Fruit fly (Drosophila melanogaster) whole organism, wandering third instar larva: ENCODE results near the gene CG17190.
A peak's percentile ranks its signal among the peaks of the same experiment; 100 is the strongest.

Experiments used
- Abd-B ChIP-seq: fragments of >200 bp; optimal IDR thresholded peaks from 2 replicates; lab custom pipeline; 2017; ENCODE audit warnings: missing biosample characterization, missing genetic modification characterization
- CG32264 ChIP-seq: fragments of 200-800 bp; sonication (Bioruptor generic); optimal IDR thresholded peaks from 2 replicates; lab custom pipeline; 2016; ENCODE audit warnings: missing biosample characterization, missing genetic modification characterization
- CG9705 ChIP-seq: fragments of 200-800 bp; sonication (Bioruptor generic); optimal IDR thresholded peaks from 2 replicates; lab custom pipeline; 2018; ENCODE audit warnings: missing biosample characterization, mild to moderate bottlenecking, missing genetic modification characterization
- Dfd ChIP-seq: fragments of >200 bp; optimal IDR thresholded peaks from 2 replicates; lab custom pipeline; 2017; ENCODE audit warnings: missing biosample characterization, missing genetic modification characterization
- Dif ChIP-seq: fragments of 200-275, 200-300 bp; sonication (Bioruptor generic); optimal IDR thresholded peaks from 2 replicates; lab custom pipeline; 2018; ENCODE audit warnings: missing biosample characterization, missing genetic modification characterization; ENCODE audit not compliant: partially characterized antibody
- GATAd ChIP-seq: sonication (Bioruptor generic); optimal IDR thresholded peaks from 2 replicates; lab custom pipeline; 2016; ENCODE audit warnings: missing biosample characterization, missing genetic modification characterization
- HLH106 ChIP-seq: fragments of 200-800 bp; optimal IDR thresholded peaks from 3 replicates; lab custom pipeline; 2019; ENCODE audit warnings: missing biosample characterization, mild to moderate bottlenecking, missing genetic modification characterization, moderate library complexity
- Hr78 ChIP-seq: fragments of >200 bp; optimal IDR thresholded peaks from 2 replicates; lab custom pipeline; 2017; ENCODE audit warnings: missing biosample characterization, missing genetic modification characterization
- Hr83 ChIP-seq: fragments of 200-300 bp; sonication (Bioruptor generic); optimal IDR thresholded peaks from 2 replicates; lab custom pipeline; 2016; ENCODE audit warnings: missing biosample characterization, mild to moderate bottlenecking, missing genetic modification characterization, moderate library complexity; ENCODE audit not compliant: poor library complexity, severe bottlenecking
- Jra ChIP-seq: sonication (Bioruptor generic); optimal IDR thresholded peaks from 2 replicates; lab custom pipeline; 2016; ENCODE audit warnings: missing biosample characterization, missing genetic modification characterization
- Mio ChIP-seq: sonication (Bioruptor generic); optimal IDR thresholded peaks from 2 replicates; lab custom pipeline; 2016; ENCODE audit warnings: missing biosample characterization, missing genetic modification characterization
- Myc ChIP-seq: fragments of >200 bp; optimal IDR thresholded peaks from 2 replicates; lab custom pipeline; 2017
- Rel ChIP-seq, 2 experiments: fragments of 200-800 bp; sonication (Bioruptor generic) in 1 of 2; optimal IDR thresholded peaks; 2 replicates in 1 of 2; 3 replicates in 1 of 2; lab custom pipeline; 2016 to 2019; ENCODE audit warnings: mild to moderate bottlenecking in 2 of 2, missing biosample characterization in 2 of 2, missing genetic modification characterization in 2 of 2, moderate library complexity in 1 of 2
- Sp1 ChIP-seq: fragments of 200-800 bp; sonication (Bioruptor generic); optimal IDR thresholded peaks from 3 replicates; lab custom pipeline; 2019; ENCODE audit warnings: missing biosample characterization, mild to moderate bottlenecking, missing genetic modification characterization, moderate library complexity
- Vsx2 ChIP-seq: fragments of 200-300, 225-300 bp; sonication (Bioruptor generic); optimal IDR thresholded peaks from 2 replicates; lab custom pipeline; 2018; ENCODE audit warnings: missing biosample characterization, missing genetic modification characterization; ENCODE audit not compliant: partially characterized antibody
- brk ChIP-seq: fragments of 200-800 bp; sonication (Bioruptor generic); optimal IDR thresholded peaks from 2 replicates; lab custom pipeline; 2016; ENCODE audit warnings: missing biosample characterization, mild to moderate bottlenecking, missing genetic modification characterization
- dl ChIP-seq, 2 experiments: fragments of 175-275, 200-275 bp in 1 of 2; fragments of 200-275 bp in 1 of 2; sonication (Bioruptor generic); optimal IDR thresholded peaks; lab custom pipeline; 2018; ENCODE audit warnings: mild to moderate bottlenecking in 2 of 2, missing biosample characterization in 2 of 2, missing genetic modification characterization in 2 of 2, moderate library complexity in 2 of 2; ENCODE audit not compliant: partially characterized antibody in 2 of 2, insufficient read depth in 1 of 2
- dmrt93B ChIP-seq: fragments of 200-800 bp; sonication (Bioruptor generic); optimal IDR thresholded peaks from 2 replicates; lab custom pipeline; 2018; ENCODE audit warnings: missing biosample characterization, mild to moderate bottlenecking, missing genetic modification characterization
- dsf ChIP-seq: sonication (Bioruptor generic); optimal IDR thresholded peaks from 2 replicates; lab custom pipeline; 2016; ENCODE audit warnings: missing biosample characterization, missing genetic modification characterization, borderline replicate concordance
- ey ChIP-seq: fragments of 200-800 bp; sonication (Bioruptor generic); optimal IDR thresholded peaks from 2 replicates; lab custom pipeline; 2016; ENCODE audit warnings: missing biosample characterization, missing genetic modification characterization
- foxo ChIP-seq, 2 experiments: fragments of 200-800 bp; sonication (Bioruptor generic); optimal IDR thresholded peaks; 2 replicates in 1 of 2; 3 replicates in 1 of 2; lab custom pipeline; 2016 to 2017; ENCODE audit warnings: missing biosample characterization in 2 of 2, missing genetic modification characterization in 2 of 2
- fru ChIP-seq: fragments of 200-800 bp; sonication (Bioruptor generic); optimal IDR thresholded peaks from 3 replicates; lab custom pipeline; 2016; ENCODE audit warnings: missing biosample characterization, mild to moderate bottlenecking, missing genetic modification characterization
- h ChIP-seq: fragments of 200-800 bp; sonication (Bioruptor generic); optimal IDR thresholded peaks from 3 replicates; lab custom pipeline; 2016; ENCODE audit warnings: missing biosample characterization, mild to moderate bottlenecking, missing genetic modification characterization
- lola ChIP-seq: fragments of >200 bp; optimal IDR thresholded peaks from 2 replicates; lab custom pipeline; 2017; ENCODE audit warnings: missing biosample characterization, missing genetic modification characterization
- pan ChIP-seq: fragments of >200 bp; optimal IDR thresholded peaks from 2 replicates; lab custom pipeline; 2017
- psq ChIP-seq: fragments of 200-800 bp; sonication (Bioruptor generic); optimal IDR thresholded peaks from 3 replicates; lab custom pipeline; 2017; ENCODE audit warnings: missing biosample characterization, mild to moderate bottlenecking, missing genetic modification characterization, moderate library complexity
- rgr ChIP-seq: fragments of 200-800 bp; sonication (Bioruptor generic); optimal IDR thresholded peaks from 3 replicates; lab custom pipeline; 2016; ENCODE audit warnings: missing biosample characterization, mild to moderate bottlenecking, missing genetic modification characterization
- sv ChIP-seq: fragments of 200-800 bp; sonication (Bioruptor generic); optimal IDR thresholded peaks from 3 replicates; lab custom pipeline; 2016; ENCODE audit warnings: missing biosample characterization, missing genetic modification characterization
- tai ChIP-seq: sonication (Bioruptor generic); optimal IDR thresholded peaks from 2 replicates; lab custom pipeline; 2016; ENCODE audit warnings: missing biosample characterization, missing genetic modification characterization

CG17190 gene

dm6 chr3R:20013404-20013922 is at the start of gene CG17190, which contains the start of gene CG4836:
Gene CG17190, minus strand, starts transcription at chr3R:20013504.
Gene CG4836, plus strand, starts transcription at chr3R:20013872.
- TF ChIP-seq brk: no peak
- TF ChIP-seq dmrt93B (GFP tag; lab: Kevin White, UChicago): no peak
- TF ChIP-seq fru (GFP tag; lab: Kevin White, UChicago): no peak
- TF ChIP-seq Mio (GFP tag; lab: Kevin White, UChicago): no peak
- TF ChIP-seq CG32264 (GFP tag; lab: Kevin White, UChicago): no peak
- TF ChIP-seq sv (GFP tag; lab: Kevin White, UChicago): no peak
- TF ChIP-seq Hr83 (GFP tag; lab: Kevin White, UChicago): no peak
- TF ChIP-seq HLH106 (tag; lab: Kevin White, UChicago): no peak
- TF ChIP-seq dsf (GFP tag; lab: Kevin White, UChicago): no peak
- TF ChIP-seq h (GFP tag; lab: Kevin White, UChicago): no peak
- TF ChIP-seq Dfd (GFP tag; lab: Kevin White, UChicago): no peak
- no peak for TF ChIP-seq dl (GFP tag; optimal IDR thresholded peaks at IDR 0.05; lab: Kevin White, UChicago; ENCODE audit: insufficient read depth in 1 of 2, partially characterized antibody in 2 of 2)

- no peak for TF ChIP-seq Myc (lab: Kevin White, UChicago)
Observed at dm6 chr3R:20059650-20060049, 46.3 kb upstream of the CG17190 start, which contains the start of gene CG4390. Gene CG4390, minus strand, starts transcription at chr3R:20059750.

- TF ChIP-seq fru (GFP tag; lab: Kevin White, UChicago): no peak
- TF ChIP-seq Abd-B (GFP tag; lab: Kevin White, UChicago): no peak
- no peak for TF ChIP-seq Vsx2 (GFP tag; lab: Kevin White, UChicago)
- TF ChIP-seq psq: no peak
- TF ChIP-seq Dif (GFP tag; lab: Kevin White, UChicago): no peak
- no peak for TF ChIP-seq ey (GFP tag; lab: Kevin White, UChicago)
- TF ChIP-seq rgr (GFP tag; lab: Kevin White, UChicago): no peak
- TF ChIP-seq foxo (GFP tag; optimal IDR thresholded peaks at IDR 0.05; lab: Kevin White, UChicago): no peak
- TF ChIP-seq sv (GFP tag; lab: Kevin White, UChicago): no peak
- no peak for TF ChIP-seq Hr78 (GFP tag; lab: Kevin White, UChicago)
- TF ChIP-seq GATAd (GFP tag; lab: Kevin White, UChicago): no peak
- no peak for TF ChIP-seq brk
- no peak for TF ChIP-seq tai (GFP tag; lab: Kevin White, UChicago)
- no peak for TF ChIP-seq dsf (GFP tag; lab: Kevin White, UChicago)
- no peak for TF ChIP-seq Jra (GFP tag; lab: Kevin White, UChicago)
- TF ChIP-seq lola (GFP tag; lab: Kevin White, UChicago): no peak
- no peak for TF ChIP-seq Rel (GFP tag; optimal IDR thresholded peaks at IDR 0.05; lab: Kevin White, UChicago)
- no peak for TF ChIP-seq Rel (tag; optimal IDR thresholded peaks at IDR 0.05; lab: Kevin White, UChicago)
Observed at dm6 chr3R:20058960-20059359, 45.7 kb upstream of the CG17190 start.

- TF ChIP-seq foxo (GFP tag; optimal IDR thresholded peaks at IDR 0.05; lab: Kevin White, UChicago) (peak in 1 of 2 experiments; percentile 23), Hr78 (GFP tag; lab: Kevin White, UChicago) (no peak)
Observed at dm6 chr3R:20057501-20057900, 44.2 kb upstream of the CG17190 start, which contains the start of gene mdlc. Gene mdlc, plus strand, starts transcription at chr3R:20057748.

dm6 chr3R:20055809-20056208 is 42.5 kb upstream of the CG17190 start, which contains the start of gene CG17193:
Gene CG17193, minus strand, starts transcription at chr3R:20056097.
- no peak for TF ChIP-seq foxo (GFP tag; optimal IDR thresholded peaks at IDR 0.05; lab: Kevin White, UChicago)
- TF ChIP-seq CG9705 (GFP tag; lab: Kevin White, UChicago): no peak
- no peak for TF ChIP-seq pan (lab: Kevin White, UChicago)
- TF ChIP-seq Dif (GFP tag; lab: Kevin White, UChicago): no peak
- TF ChIP-seq lola (GFP tag; lab: Kevin White, UChicago): no peak
- TF ChIP-seq Vsx2 (GFP tag; lab: Kevin White, UChicago): no peak
- TF ChIP-seq Sp1 (GFP tag; lab: Kevin White, UChicago): no peak
- TF ChIP-seq fru (GFP tag; lab: Kevin White, UChicago): no peak
- no peak for TF ChIP-seq h (GFP tag; lab: Kevin White, UChicago)
- no peak for TF ChIP-seq GATAd (GFP tag; lab: Kevin White, UChicago)
- TF ChIP-seq brk: no peak
- no peak for TF ChIP-seq CG32264 (GFP tag; lab: Kevin White, UChicago)
- no peak for TF ChIP-seq Abd-B (GFP tag; lab: Kevin White, UChicago)
